Worm (Caenorhabditis elegans): ENCODE measurements around the gene ZK470.6.

Gene ZK470.6

DNA sequence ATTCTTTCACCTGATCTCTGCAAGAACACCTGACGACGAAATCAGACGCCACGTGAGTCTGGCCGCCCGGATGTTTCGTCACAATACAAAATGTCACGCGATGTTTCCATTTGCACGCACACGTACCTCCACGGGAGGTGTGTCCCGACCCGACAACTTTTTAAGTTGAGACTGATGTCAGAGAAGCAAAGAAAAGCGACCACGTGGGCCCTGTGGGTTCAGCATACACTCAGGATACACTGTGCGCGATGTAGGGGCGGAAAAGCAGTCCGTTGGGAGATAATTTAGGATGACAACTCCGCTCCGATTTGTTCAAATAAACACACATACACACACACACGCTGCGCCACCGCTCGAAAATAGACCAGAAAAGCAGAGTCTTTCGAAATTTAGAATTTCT lies 35.1 kb downstream of the ZK470.6 start (continued):
- TF ChIP-seq egl-18 (GFP tag; IDR thresholded peaks at IDR 0.05) (no peak), lin-26 (GFP tag; IDR thresholded peaks at IDR 0.05) (peak; percentile 51; the same call in 1 of the 2 replicates), hlh-12 (tag; optimal IDR thresholded peaks at IDR 0.05) (no peak), hrde-1 (tag; optimal IDR thresholded peaks at IDR 0.05; ENCODE audit: borderline replicate concordance) (no peak), rcor-1 (GFP tag; IDR thresholded peaks at IDR 0.05) (no peak), ceh-79 (tag; optimal IDR thresholded peaks at IDR 0.05) (no peak), mxl-1 (tag; optimal IDR thresholded peaks at IDR 0.05) (peak; percentile 46), B0336.3 (GFP tag; IDR thresholded peaks at IDR 0.05) (peak; percentile 82), atf-7 (tag; optimal IDR thresholded peaks at IDR 0.05) (peak; percentile 64), nhr-90 (tag; optimal IDR thresholded peaks at IDR 0.05) (peak; percentile 41), ztf-25 (GFP tag; IDR thresholded peaks at IDR 0.05) (no peak), dox-1 (GFP tag; IDR thresholded peaks at IDR 0.05) (peak; percentile 71), dpl-1 (GFP tag; optimal IDR thresholded peaks at IDR 0.05) (no peak), hlh-26 (GFP tag; conservative IDR thresholded peaks at IDR 0.05) (no peak), gei-17 (GFP tag; optimal IDR thresholded peaks at IDR 0.05) (peak; percentile 52), xnd-1 (tag; optimal IDR thresholded peaks at IDR 0.05) (no peak), nhr-27 (tag; optimal IDR thresholded peaks at IDR 0.05) (no peak), ceh-40 (GFP tag; IDR thresholded peaks at IDR 0.05) (no peak), ekl-4 (GFP tag; IDR thresholded peaks at IDR 0.05) (no peak), ZK185.1 (tag; optimal IDR thresholded peaks at IDR 0.05; ENCODE audit: poor library complexity, severe bottlenecking) (no peak), nfyb-1 (GFP tag; IDR thresholded peaks at IDR 0.05) (peak; percentile 81), snpc-1.1 (tag; optimal IDR thresholded peaks at IDR 0.05; ENCODE audit: insufficient read depth) (no peak), snpc-1.3 (tag; optimal IDR thresholded peaks at IDR 0.05; ENCODE audit: insufficient read depth) (no peak), snpc-3.4 (tag; optimal IDR thresholded peaks at IDR 0.05) (no peak), pha-4 (tag; optimal IDR thresholded peaks at IDR 0.05) (no peak), lin-40 (tag; optimal IDR thresholded peaks at IDR 0.05) (peak; percentile 41), mel-28 (tag; optimal IDR thresholded peaks at IDR 0.05; ENCODE audit: borderline replicate concordance) (peak; percentile 1), ztf-28 (GFP tag; IDR thresholded peaks at IDR 0.05) (no peak), pbrm-1 (GFP tag; IDR thresholded peaks at IDR 0.05) (peak; percentile 65; the same call in 1 of the 2 replicates), akir-1 (GFP tag; optimal IDR thresholded peaks at IDR 0.05) (peak; percentile 29), cebp-2 (GFP tag; IDR thresholded peaks at IDR 0.05) (no peak), F55B11.4 (tag; optimal IDR thresholded peaks at IDR 0.05; ENCODE audit: borderline replicate concordance, insufficient read depth) (no peak), unc-62 (GFP tag; optimal IDR thresholded peaks at IDR 0.05) (no peak), bed-1 (GFP tag; IDR thresholded peaks at IDR 0.05) (no peak), attf-5 (GFP tag; optimal IDR thresholded peaks at IDR 0.05) (peak; percentile 71), chd-7 (tag; optimal IDR thresholded peaks at IDR 0.05) (peak; percentile 92), nfya-1 (tag; optimal IDR thresholded peaks at IDR 0.05; ENCODE audit: borderline replicate concordance, insufficient read depth) (no peak), T07F8.4 (tag; optimal IDR thresholded peaks at IDR 0.05) (no peak), F10E7.11 (tag; optimal IDR thresholded peaks at IDR 0.05) (no peak), zfh-2 (GFP tag; conservative IDR thresholded peaks at IDR 0.05) (peak; percentile 83), let-607 (tag; optimal IDR thresholded peaks at IDR 0.05) (peak; percentile 41 to 50), hsf-1 (GFP tag; IDR thresholded peaks at IDR 0.05) (0 out of 2 replicates have a peak, but pooled peaks have one; percentile 23), Y95B8A.8 (GFP tag; IDR thresholded peaks at IDR 0.05) (no peak), C17E4.6 (GFP tag; IDR thresholded peaks at IDR 0.05) (no peak), dpff-1 (tag; optimal IDR thresholded peaks at IDR 0.05) (no peak), ztf-22 (GFP tag; optimal IDR thresholded peaks at IDR 0.05) (peak; percentile 85), mes-4 (tag; optimal IDR thresholded peaks at IDR 0.05) (no peak), lin-35 (GFP tag; optimal IDR thresholded peaks at IDR 0.05) (peak in 1 of 3 experiments; percentile 39)

Data from whole organism, young adult.